Fruit fly (Drosophila melanogaster) whole organism, pupa: ENCODE data around the gene CG6462.

Experiments
- CG10348 ChIP-seq: fragments of 200-800 bp; sonication (Bioruptor generic); IDR thresholded peaks from 2 replicates; pipeline ENCODE4 v1.3.6; 2022; ENCODE audit warnings: missing biosample characterization, missing genetic modification characterization
- CG12605 ChIP-seq: fragments of 200-800 bp; sonication (Bioruptor generic); IDR thresholded peaks from 2 replicates; pipeline ENCODE4 v1.3.6; 2022; ENCODE audit warnings: missing biosample characterization, missing genetic modification characterization
- CG13204 ChIP-seq: fragments of 200-800 bp; sonication (Bioruptor generic); optimal IDR thresholded peaks from 2 replicates; lab custom pipeline; 2018; ENCODE audit warnings: missing biosample characterization, mild to moderate bottlenecking, missing genetic modification characterization, moderate library complexity
- CG14655 ChIP-seq: fragments of 200-800 bp; sonication (Bioruptor generic); optimal IDR thresholded peaks from 3 replicates; lab custom pipeline; 2017; ENCODE audit warnings: mild to moderate bottlenecking, missing biosample characterization, missing genetic modification reagents, missing genetic modification characterization
- CG15710 ChIP-seq: fragments of 200-800 bp; sonication (Bioruptor generic); optimal IDR thresholded peaks from 2 replicates; lab custom pipeline; 2018; ENCODE audit warnings: missing biosample characterization, mild to moderate bottlenecking, missing genetic modification characterization, moderate library complexity
- CG17806 ChIP-seq: fragments of 200-800 bp; sonication (Bioruptor generic); optimal IDR thresholded peaks from 2 replicates; lab custom pipeline; 2018; ENCODE audit warnings: missing biosample characterization, mild to moderate bottlenecking, missing genetic modification characterization, moderate library complexity
- CG32121 ChIP-seq: fragments of 200-800 bp; sonication (Bioruptor generic); IDR thresholded peaks from 2 replicates; pipeline ENCODE4 v1.3.6; 2022; ENCODE audit warnings: missing biosample characterization, missing genetic modification characterization
- CG34367 ChIP-seq: fragments of 200-800 bp; sonication (Bioruptor generic); optimal IDR thresholded peaks from 2 replicates; lab custom pipeline; 2018; ENCODE audit warnings: missing biosample characterization, mild to moderate bottlenecking, missing genetic modification characterization
- CG4496 ChIP-seq: fragments of 200-800 bp; sonication (Bioruptor generic); IDR thresholded peaks from 3 replicates; pipeline ENCODE4 v1.3.6; 2022; ENCODE audit warnings: missing biosample characterization, missing genetic modification characterization
- CG8159 ChIP-seq: fragments of 200-800 bp; sonication (Bioruptor generic); optimal IDR thresholded peaks from 3 replicates; lab custom pipeline; 2018; ENCODE audit warnings: missing biosample characterization, mild to moderate bottlenecking, missing genetic modification characterization, moderate library complexity
- CG8301 ChIP-seq: fragments of 200-800 bp; sonication (Bioruptor generic); optimal IDR thresholded peaks from 2 replicates; lab custom pipeline; 2018; ENCODE audit warnings: missing biosample characterization, mild to moderate bottlenecking, missing genetic modification characterization
- CG9948 ChIP-seq: fragments of 200-800 bp; sonication (Bioruptor generic); optimal IDR thresholded peaks from 2 replicates; lab custom pipeline; 2018; ENCODE audit warnings: missing biosample characterization, mild to moderate bottlenecking, missing genetic modification characterization, moderate library complexity
- D1 ChIP-seq: fragments of 200-800 bp; sonication (Bioruptor generic); optimal IDR thresholded peaks from 2 replicates; lab custom pipeline; 2018; ENCODE audit warnings: missing biosample characterization, mild to moderate bottlenecking, missing genetic modification characterization, moderate library complexity
- EcR ChIP-seq: fragments of 200-800 bp; sonication (Bioruptor generic); optimal IDR thresholded peaks from 3 replicates; lab custom pipeline; 2019; ENCODE audit warnings: missing biosample characterization, missing genetic modification characterization, mild to moderate bottlenecking, moderate library complexity, missing genetic modification reagents
- Ets98B ChIP-seq: fragments of 200-800 bp; sonication (Bioruptor generic); IDR thresholded peaks from 2 replicates; pipeline ENCODE4 v1.3.6; 2022; ENCODE audit warnings: missing biosample characterization, missing genetic modification characterization
- Pif1A ChIP-seq: fragments of 200-800 bp; sonication (Bioruptor generic); optimal IDR thresholded peaks from 3 replicates; lab custom pipeline; 2016; ENCODE audit warnings: missing biosample characterization, missing genetic modification characterization
- Pif1B ChIP-seq: fragments of 200-800 bp; sonication (Bioruptor generic); optimal IDR thresholded peaks from 3 replicates; lab custom pipeline; 2016; ENCODE audit warnings: missing biosample characterization, missing genetic modification characterization
- Snoo ChIP-seq: fragments of 200-800 bp; sonication (Bioruptor generic); optimal IDR thresholded peaks from 3 replicates; lab custom pipeline; 2017; ENCODE audit warnings: missing biosample characterization, mild to moderate bottlenecking, missing genetic modification characterization, inconsistent platforms
- fd96Ca ChIP-seq: fragments of 200-800 bp; sonication (Bioruptor generic); IDR thresholded peaks from 3 replicates; pipeline ENCODE4 v1.3.6; 2022; ENCODE audit warnings: missing biosample characterization, missing genetic modification characterization
- gl ChIP-seq: fragments of 200-800 bp; sonication (Bioruptor generic); optimal IDR thresholded peaks from 2 replicates; lab custom pipeline; 2018; ENCODE audit warnings: missing biosample characterization, mild to moderate bottlenecking, missing genetic modification characterization
- rn ChIP-seq: fragments of 200-800 bp; sonication (Bioruptor generic); IDR thresholded peaks from 2 replicates; pipeline ENCODE4 v1.3.6; 2022; ENCODE audit warnings: missing biosample characterization, missing genetic modification characterization

Gene CG6462

DNA sequence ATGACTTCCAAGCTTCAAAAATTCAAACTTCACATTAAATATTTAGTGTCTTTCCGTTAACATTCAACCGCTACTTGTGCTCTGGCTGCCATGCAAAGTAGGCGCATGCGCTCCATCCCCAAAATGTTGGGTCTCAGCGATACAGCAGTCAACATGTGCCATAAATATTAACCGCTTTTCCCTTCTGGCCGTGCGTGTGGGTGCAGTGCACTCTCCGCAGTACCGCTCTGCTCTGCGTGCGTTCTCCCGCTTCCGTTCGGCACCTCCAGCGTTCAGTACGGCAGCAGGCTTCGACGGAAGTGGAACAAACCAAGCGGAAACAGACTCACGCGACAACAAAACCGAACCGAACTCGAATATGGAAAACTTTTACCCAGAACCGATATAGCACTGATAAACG, 39.5 kb downstream of the CG6462 start, which contains the start of gene ssp6:
ssp6 (plus strand) TSS at position 294 of the 400 bp plus-strand sequence.
- TF ChIP-seq CG34367 (tag; lab: Kevin White, UChicago) = no peak
- peak; percentile 72 for TF ChIP-seq CG13204 (GFP tag; lab: Kevin White, UChicago)

DNA sequence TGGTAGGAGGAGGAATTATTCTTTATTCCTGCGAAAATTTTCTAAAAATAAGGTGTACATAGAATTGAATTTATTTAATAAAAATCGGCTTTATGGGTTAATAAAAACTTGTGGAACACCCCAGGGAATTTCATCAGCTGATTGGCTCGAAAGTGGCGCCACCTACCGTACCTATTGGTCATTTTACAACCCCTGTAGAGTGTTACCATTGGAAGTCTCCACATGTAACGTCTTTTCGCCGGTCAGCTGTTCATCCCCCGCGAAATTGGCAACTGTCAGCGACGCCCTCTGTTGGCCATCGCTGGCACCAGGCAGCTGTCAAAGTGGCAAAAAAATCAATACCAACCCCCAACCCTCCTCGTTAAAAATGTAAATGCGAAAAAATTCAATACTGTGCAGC, 45.6 kb downstream of the CG6462 start, which contains the start of gene CG13293:
CG13293 (plus strand) TSS at position 323 of the 400 bp plus-strand sequence.
- TF ChIP-seq CG12605 (GFP tag; lab: Robert Waterston, UW) (no peak), CG10348 (GFP tag; lab: Robert Waterston, UW) (no peak), Snoo (tag; lab: Kevin White, UChicago) (no peak), gl (no peak), CG8301 (tag; lab: Kevin White, UChicago) (no peak), Pif1A (no peak), CG8159 (tag; lab: Kevin White, UChicago) (no peak), Pif1B (GFP tag; lab: Kevin White, UChicago) (no peak), Ets98B (GFP tag; lab: Robert Waterston, UW) (no peak)

DNA sequence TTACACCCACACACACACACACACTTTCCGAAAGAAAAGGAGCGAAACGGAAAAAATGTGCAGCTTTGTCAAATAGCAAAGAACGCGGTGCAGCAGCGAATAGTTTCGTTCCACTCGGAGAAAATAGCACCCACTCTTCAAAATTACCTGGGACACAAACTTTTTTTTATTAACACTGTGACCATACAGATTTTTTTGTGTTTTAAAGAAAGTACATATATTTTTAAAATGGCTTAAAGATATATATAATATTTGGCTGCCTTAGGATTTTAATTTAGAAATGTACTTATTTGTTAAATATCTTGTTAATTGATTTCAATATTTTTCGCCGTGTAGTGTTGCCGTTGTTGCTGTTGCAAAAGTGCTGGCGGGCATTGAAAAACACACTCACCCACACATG, 47.5 kb downstream of the CG6462 start:
- TF ChIP-seq CG14655 = peak; percentile 67
- TF ChIP-seq Pif1B (GFP tag; lab: Kevin White, UChicago) = peak; percentile 10
- TF ChIP-seq CG17806 = peak; percentile 28
- peak; percentile 62 for TF ChIP-seq CG9948 (tag; lab: Kevin White, UChicago)
- peak; percentile 15 for TF ChIP-seq CG34367 (tag; lab: Kevin White, UChicago)
- peak; percentile 64 for TF ChIP-seq CG8301 (tag; lab: Kevin White, UChicago)
- no peak; the same call in 2 of the 3 replicates for TF ChIP-seq CG4496 (GFP tag; lab: Robert Waterston, UW)
- no peak for TF ChIP-seq rn (GFP tag; lab: Robert Waterston, UW)
- TF ChIP-seq Pif1A = peak; percentile 6
- peak; percentile 48; the same call in 1 of the 2 replicates for TF ChIP-seq CG32121
- peak; percentile 39 for TF ChIP-seq CG15710
- TF ChIP-seq Ets98B (GFP tag; lab: Robert Waterston, UW) = no peak
- peak; percentile 49 for TF ChIP-seq CG8159 (tag; lab: Kevin White, UChicago)
- TF ChIP-seq CG10348 (GFP tag; lab: Robert Waterston, UW) = no peak
- TF ChIP-seq CG12605 (GFP tag; lab: Robert Waterston, UW) = peak; percentile 53

- TF ChIP-seq CG9948 (tag; lab: Kevin White, UChicago) (peak; percentile 55), rn (GFP tag; lab: Robert Waterston, UW) (no peak), CG14655 (peak; percentile 40), fd96Ca (GFP tag; lab: Robert Waterston, UW) (no peak), Snoo (tag; lab: Kevin White, UChicago) (no peak), CG4496 (GFP tag; lab: Robert Waterston, UW) (no peak), CG10348 (GFP tag; lab: Robert Waterston, UW) (no peak), CG34367 (tag; lab: Kevin White, UChicago) (peak; percentile 61), CG8301 (tag; lab: Kevin White, UChicago) (no peak), Ets98B (GFP tag; lab: Robert Waterston, UW) (no peak), gl (no peak), Pif1B (GFP tag; lab: Kevin White, UChicago) (peak; percentile 74), EcR (GFP tag; lab: Kevin White, UChicago) (no peak), Pif1A (peak; percentile 57), CG12605 (GFP tag; lab: Robert Waterston, UW) (no peak), D1 (tag; lab: Kevin White, UChicago) (peak; percentile 34), CG32121 (no peak), CG17806 (peak; percentile 31), CG15710 (peak; percentile 70), CG8159 (tag; lab: Kevin White, UChicago) (peak; percentile 67), CG13204 (GFP tag; lab: Kevin White, UChicago) (peak; percentile 14)
- TF ChIP-seq, all 21 proteins: peak for 10
Observed at dm6 chr3L:6085157-6085556, 48.2 kb downstream of the CG6462 start.

DNA sequence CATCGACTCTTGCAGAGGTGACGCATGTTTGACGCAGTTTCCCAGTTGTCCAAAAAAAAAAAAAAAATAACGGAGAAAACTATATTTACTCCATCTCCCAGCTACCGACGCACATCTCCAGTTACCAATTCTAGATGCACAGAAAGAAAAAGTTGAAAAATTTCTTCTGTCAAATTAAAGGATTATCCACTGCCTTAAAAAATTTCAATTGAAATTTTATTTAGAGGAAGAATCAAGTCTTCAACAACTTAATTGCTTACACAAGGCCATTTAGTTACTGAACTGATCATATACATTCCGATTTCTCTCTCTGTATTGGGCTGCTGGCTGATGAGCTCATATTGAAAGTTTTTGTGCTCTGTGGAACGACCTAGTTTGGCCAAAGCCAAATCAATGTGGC, 49.1 kb downstream of the CG6462 start:
- TF ChIP-seq CG17806 (no peak), Ets98B (GFP tag; lab: Robert Waterston, UW) (0 out of 2 replicates have a peak, but pooled peaks have one; percentile 8), rn (GFP tag; lab: Robert Waterston, UW) (no peak), CG10348 (GFP tag; lab: Robert Waterston, UW) (0 out of 2 replicates have a peak, but pooled peaks have one; percentile 26), CG32121 (no peak), CG12605 (GFP tag; lab: Robert Waterston, UW) (0 out of 2 replicates have a peak, but pooled peaks have one; percentile 24), CG15710 (no peak), CG9948 (tag; lab: Kevin White, UChicago) (no peak), CG4496 (GFP tag; lab: Robert Waterston, UW) (peak; percentile 44; the same call in 1 of the 3 replicates), Pif1B (GFP tag; lab: Kevin White, UChicago) (no peak), Pif1A (no peak), CG8159 (tag; lab: Kevin White, UChicago) (no peak), D1 (tag; lab: Kevin White, UChicago) (no peak), fd96Ca (GFP tag; lab: Robert Waterston, UW) (no peak), CG13204 (GFP tag; lab: Kevin White, UChicago) (no peak)
